Worm (Caenorhabditis elegans) whole organism, L3 larva: Measurements from ENCODE around the gene E02A10.4.

Source experiments
- aly-2 ChIP-seq: fragments of 150-350 bp; optimal IDR thresholded peaks from 2 replicates; lab custom pipeline; 2014; ENCODE audit warnings: missing biosample characterization, missing genetic modification characterization
- ama-1 ChIP-seq: fragments of 150-350 bp; optimal IDR thresholded peaks from 2 replicates; lab custom pipeline; 2018
- ceh-28 ChIP-seq: fragments of 150-350 bp; optimal IDR thresholded peaks from 2 replicates; lab custom pipeline; 2014; ENCODE audit warnings: missing biosample characterization, missing genetic modification reagents, missing genetic modification characterization
- elt-2 ChIP-seq: sonication (generic microtip); optimal IDR thresholded peaks from 2 replicates; lab custom pipeline; 2016; ENCODE audit warnings: missing genetic modification reagents, mild to moderate bottlenecking, missing genetic modification characterization, missing compliant biosample characterization
- fkh-10 ChIP-seq: sonication (generic microtip); optimal IDR thresholded peaks from 2 replicates; lab custom pipeline; 2017; ENCODE audit warnings: missing biosample characterization, missing genetic modification reagents, missing genetic modification characterization
- nhr-237 ChIP-seq: fragments of 150-350 bp; optimal IDR thresholded peaks from 2 replicates; lab custom pipeline; 2014; ENCODE audit warnings: missing biosample characterization, missing genetic modification characterization
- nhr-25 ChIP-seq: sonication (generic microtip); optimal IDR thresholded peaks from 2 replicates; lab custom pipeline; 2017; ENCODE audit warnings: missing biosample characterization, missing genetic modification characterization
- nhr-67 ChIP-seq: fragments of 150-350 bp; optimal IDR thresholded peaks from 2 replicates; lab custom pipeline; 2014; ENCODE audit warnings: missing biosample characterization, missing genetic modification characterization
- nhr-77 ChIP-seq: fragments of 150-350 bp; optimal IDR thresholded peaks from 2 replicates; lab custom pipeline; 2014; ENCODE audit warnings: missing biosample characterization, missing genetic modification characterization
- snpc-4 ChIP-seq: fragments of 150-350 bp; optimal IDR thresholded peaks from 2 replicates; lab custom pipeline; 2014; ENCODE audit warnings: missing biosample characterization, missing genetic modification characterization
- tbx-2 ChIP-seq: sonication (generic microtip); optimal IDR thresholded peaks from 2 replicates; lab custom pipeline; 2016; ENCODE audit warnings: mild to moderate bottlenecking, missing genetic modification characterization, missing compliant biosample characterization
- ztf-4 ChIP-seq: fragments of 150-350 bp; optimal IDR thresholded peaks from 2 replicates; lab custom pipeline; 2014; ENCODE audit warnings: missing biosample characterization, missing genetic modification characterization

ce11 chrV:12599510-12600242 is 31.9 kb upstream of the E02A10.4 start, which contains the start of gene C14C10.5:
- no peak for TF ChIP-seq ama-1
- TF ChIP-seq fkh-10 (GFP tag; lab: Kevin White, UChicago), result no peak
- TF ChIP-seq snpc-4 (tag; lab: Kevin White, UChicago), result no peak
- TF ChIP-seq nhr-77, result no peak
- TF ChIP-seq ceh-28, result no peak
- TF ChIP-seq nhr-67 (tag; lab: Kevin White, UChicago), result no peak
- peak; percentile 16 for TF ChIP-seq elt-2 (tag; lab: Kevin White, UChicago)
- no peak for TF ChIP-seq nhr-25 (tag; lab: Kevin White, UChicago)
- no peak for TF ChIP-seq aly-2 (tag; lab: Kevin White, UChicago)
- TF ChIP-seq nhr-237, result no peak
- TF ChIP-seq ztf-4 (tag; lab: Kevin White, UChicago), result no peak
- TF ChIP-seq tbx-2 (tag; lab: Kevin White, UChicago), result no peak
